Worm (Caenorhabditis elegans) whole organism, L4 larva: Measurements from ENCODE around the gene qns-1.
A peak's percentile ranks its signal among the peaks of the same experiment; 100 is the strongest.

Source experiments
- D1046.2 ChIP-seq: fragments of 200-800 bp; sonication (Bioruptor generic); IDR thresholded peaks from 2 replicates; pipeline ENCODE4 v1.3.6; 2022; ENCODE audit warnings: missing genetic modification characterization, missing compliant biosample characterization
- F26F4.8 ChIP-seq: fragments of 200-800 bp; sonication (Bioruptor generic); conservative IDR thresholded peaks from 2 replicates; pipeline ENCODE4 v1.3.6; 2022; ENCODE audit warnings: missing genetic modification characterization, missing compliant biosample characterization
- F37D6.2 ChIP-seq: sonication (generic microtip); optimal IDR thresholded peaks from 2 replicates; lab custom pipeline; 2016; ENCODE audit warnings: mild to moderate bottlenecking, missing genetic modification characterization, missing compliant biosample characterization
- T26A8.4 ChIP-seq: fragments of 200-800 bp; sonication (Bioruptor generic); IDR thresholded peaks from 2 replicates; pipeline ENCODE4 v1.3.6; 2022; ENCODE audit warnings: missing genetic modification characterization, missing compliant biosample characterization
- Y48G9A.11 ChIP-seq: fragments of 200-800 bp; sonication (Bioruptor generic); IDR thresholded peaks from 2 replicates; pipeline ENCODE4 v1.3.6; 2022; ENCODE audit warnings: missing genetic modification reagents, missing genetic modification characterization, missing compliant biosample characterization
- ZK337.2 ChIP-seq: fragments of 200-800 bp; sonication (Bioruptor generic); IDR thresholded peaks from 2 replicates; pipeline ENCODE4 v1.3.6; 2022; ENCODE audit warnings: missing genetic modification reagents, missing genetic modification characterization, missing compliant biosample characterization
- ZK546.5 ChIP-seq, 2 experiments: sonication (generic microtip); optimal IDR thresholded peaks; 2 replicates each; lab custom pipeline; 2017; ENCODE audit warnings: missing biosample characterization in 2 of 2, missing genetic modification characterization in 2 of 2
- ama-1 ChIP-seq: fragments of 150-350 bp; optimal IDR thresholded peaks from 2 replicates; lab custom pipeline; 2014; ENCODE audit warnings: inconsistent platforms, mixed read lengths
- attf-4 ChIP-seq: sonication (generic microtip); optimal IDR thresholded peaks from 3 replicates; lab custom pipeline; 2017; ENCODE audit warnings: missing biosample characterization, missing genetic modification characterization
- ceh-32 ChIP-seq: sonication (generic microtip); optimal IDR thresholded peaks from 2 replicates; lab custom pipeline; 2016; ENCODE audit warnings: mild to moderate bottlenecking, missing genetic modification characterization, missing compliant biosample characterization; ENCODE audit not compliant: poor library complexity
- ceh-44 ChIP-seq: fragments of 200-800 bp; sonication (Bioruptor generic); IDR thresholded peaks from 2 replicates; pipeline ENCODE4 v1.3.6; 2022; ENCODE audit warnings: missing genetic modification reagents, missing genetic modification characterization, missing compliant biosample characterization
- daf-12 ChIP-seq: fragments of 150-350 bp; optimal IDR thresholded peaks from 2 replicates; lab custom pipeline; 2014; ENCODE audit warnings: missing biosample characterization, missing genetic modification reagents, missing genetic modification characterization
- daf-19 ChIP-seq: fragments of 200-800 bp; sonication (Bioruptor generic); conservative IDR thresholded peaks from 2 replicates; pipeline ENCODE4 v1.3.6; 2022; ENCODE audit warnings: missing genetic modification characterization, missing compliant biosample characterization
- daf-8 ChIP-seq: fragments of 200-800 bp; sonication (Bioruptor generic); IDR thresholded peaks from 2 replicates; pipeline ENCODE4 v1.3.6; 2022; ENCODE audit warnings: missing genetic modification characterization, missing compliant biosample characterization
- dve-1 ChIP-seq: sonication (generic microtip); optimal IDR thresholded peaks from 2 replicates; lab custom pipeline; 2017; ENCODE audit warnings: antibody characterized with exemption, mild to moderate bottlenecking, missing genetic modification characterization, missing compliant biosample characterization; ENCODE audit not compliant: insufficient read depth
- egl-27 ChIP-seq: sonication (generic microtip); optimal IDR thresholded peaks from 3 replicates; lab custom pipeline; 2017; ENCODE audit warnings: missing biosample characterization, missing genetic modification reagents, missing genetic modification characterization
- fos-1 ChIP-seq: fragments of 150-350 bp; optimal IDR thresholded peaks from 2 replicates; lab custom pipeline; 2014; ENCODE audit warnings: missing biosample characterization, missing genetic modification characterization
- hlh-11 ChIP-seq: fragments of 200-800 bp; sonication (Bioruptor generic); optimal IDR thresholded peaks from 2 replicates; lab custom pipeline; 2018; ENCODE audit warnings: mild to moderate bottlenecking, missing genetic modification characterization, missing compliant biosample characterization
- lim-7 ChIP-seq: fragments of 200-800 bp; sonication (Bioruptor generic); IDR thresholded peaks from 2 replicates; pipeline ENCODE4 v1.3.6; 2022; ENCODE audit warnings: missing genetic modification characterization, missing compliant biosample characterization
- lin-13 ChIP-seq: fragments of 150-350 bp; optimal IDR thresholded peaks from 2 replicates; lab custom pipeline; 2014; ENCODE audit warnings: missing biosample characterization, missing genetic modification reagents, missing genetic modification characterization
- lsy-2 ChIP-seq, 2 experiments: fragments of 150-350 bp in 1 of 2; sonication (generic microtip) in 1 of 2; optimal IDR thresholded peaks; 2 replicates each; lab custom pipeline; 2014 to 2017; ENCODE audit warnings: missing biosample characterization in 2 of 2, missing genetic modification characterization in 2 of 2
- madf-5 ChIP-seq, 2 experiments: fragments of 200-800 bp; sonication (Bioruptor generic); IDR thresholded peaks; 2 replicates each; pipeline ENCODE4 v1.3.6; 2022; ENCODE audit warnings: missing compliant biosample characterization in 2 of 2, missing genetic modification characterization in 2 of 2
- madf-9 ChIP-seq: fragments of 200-800 bp; sonication (Bioruptor generic); conservative IDR thresholded peaks from 2 replicates; pipeline ENCODE4 v1.3.6; 2022; ENCODE audit warnings: missing genetic modification reagents, missing genetic modification characterization, missing compliant biosample characterization
- mes-2 ChIP-seq: sonication (generic microtip); optimal IDR thresholded peaks from 2 replicates; lab custom pipeline; 2016; ENCODE audit warnings: missing genotype, mild to moderate bottlenecking, missing genetic modification characterization, missing compliant biosample characterization; ENCODE audit not compliant: poor library complexity, severe bottlenecking
- mxl-3 ChIP-seq: fragments of 200-800 bp; sonication (Bioruptor generic); optimal IDR thresholded peaks from 2 replicates; lab custom pipeline; 2018; ENCODE audit warnings: mild to moderate bottlenecking, missing genetic modification characterization, missing compliant biosample characterization
- nhr-102 ChIP-seq: sonication (generic microtip); optimal IDR thresholded peaks from 2 replicates; lab custom pipeline; 2016; ENCODE audit warnings: mild to moderate bottlenecking, missing genetic modification characterization, moderate library complexity, missing compliant biosample characterization
- nhr-28 ChIP-seq: fragments of 150-350 bp; optimal IDR thresholded peaks from 2 replicates; lab custom pipeline; 2014; ENCODE audit warnings: missing biosample characterization, missing genetic modification characterization
- nhr-42 ChIP-seq: fragments of 200-800 bp; sonication (Bioruptor generic); IDR thresholded peaks from 2 replicates; pipeline ENCODE4 v1.3.6; 2022; ENCODE audit warnings: missing genetic modification characterization, missing compliant biosample characterization
- nhr-48 ChIP-seq: sonication (generic microtip); optimal IDR thresholded peaks from 2 replicates; lab custom pipeline; 2016; ENCODE audit warnings: mild to moderate bottlenecking, missing genetic modification characterization, missing compliant biosample characterization
- nhr-6 ChIP-seq: fragments of 150-350 bp; optimal IDR thresholded peaks from 2 replicates; lab custom pipeline; 2014; ENCODE audit warnings: missing biosample characterization, missing genetic modification characterization
- nhr-76 ChIP-seq: fragments of 150-350 bp; optimal IDR thresholded peaks from 2 replicates; lab custom pipeline; 2014; ENCODE audit warnings: missing biosample characterization, missing genetic modification characterization
- pqm-1 ChIP-seq: sonication (generic microtip); optimal IDR thresholded peaks from 2 replicates; lab custom pipeline; 2017; ENCODE audit warnings: missing biosample characterization, missing genetic modification characterization
- sdz-12 ChIP-seq: fragments of 200-800 bp; sonication (Bioruptor generic); optimal IDR thresholded peaks from 2 replicates; lab custom pipeline; 2018; ENCODE audit warnings: mild to moderate bottlenecking, missing genetic modification characterization, missing compliant biosample characterization
- set-16 ChIP-seq: fragments of 200-800 bp; sonication (Bioruptor generic); IDR thresholded peaks from 2 replicates; pipeline ENCODE4 v1.3.6; 2022; ENCODE audit warnings: missing genetic modification reagents, missing genetic modification characterization, missing compliant biosample characterization
- snpc-1.2 ChIP-seq: fragments of 200-800 bp; sonication (Bioruptor generic); IDR thresholded peaks from 2 replicates; pipeline ENCODE4 v1.3.6; 2022; ENCODE audit warnings: missing genetic modification reagents, missing genetic modification characterization, missing compliant biosample characterization
- spr-1 ChIP-seq: sonication (generic microtip); optimal IDR thresholded peaks from 2 replicates; lab custom pipeline; 2016; ENCODE audit warnings: mild to moderate bottlenecking, missing genetic modification characterization, missing compliant biosample characterization
- spr-3 ChIP-seq: fragments of 200-800 bp; sonication (Bioruptor generic); optimal IDR thresholded peaks from 2 replicates; lab custom pipeline; 2018; ENCODE audit warnings: mild to moderate bottlenecking, missing genetic modification characterization, missing compliant biosample characterization
- unc-39 ChIP-seq: sonication (generic microtip); optimal IDR thresholded peaks from 2 replicates; lab custom pipeline; 2017; ENCODE audit warnings: missing biosample characterization, missing genetic modification characterization
- zip-11 ChIP-seq: fragments of 200-800 bp; sonication (Bioruptor generic); IDR thresholded peaks from 2 replicates; pipeline ENCODE4 v1.3.6; 2022; ENCODE audit warnings: missing genetic modification characterization, missing compliant biosample characterization
- ztf-11 ChIP-seq: fragments of 150-350 bp; optimal IDR thresholded peaks from 2 replicates; lab custom pipeline; 2014; ENCODE audit warnings: missing biosample characterization, missing genetic modification characterization

qns-1 gene

ce11 chrIV:10219208-10219607 is at the start of gene qns-1:
Gene qns-1 (minus strand): TSS chrIV:10219308.
- no peak for TF ChIP-seq lsy-2 (tag; optimal IDR thresholded peaks at IDR 0.05; lab: Kevin White, UChicago)
- no peak for TF ChIP-seq nhr-6 (tag; lab: Kevin White, UChicago)

ce11 chrIV:10262882-10263281 is 43.8 kb upstream of the qns-1 start:
- 0 out of 2 replicates have a peak, but pooled peaks have one; percentile 17 for TF ChIP-seq ZK337.2
- TF ChIP-seq madf-5 (GFP tag; IDR thresholded peaks at IDR 0.05; lab: Robert Waterston, UW): peak in 1 of 2 experiments; percentile 85; a peak in 2 of 4 replicates
- TF ChIP-seq set-16 (GFP tag; lab: Robert Waterston, UW): peak; percentile 75
- 0 out of 2 replicates have a peak, but pooled peaks have one; percentile 30 for TF ChIP-seq D1046.2
- peak; percentile 66; the same call in 1 of the 2 replicates for TF ChIP-seq lim-7 (GFP tag; lab: Robert Waterston, UW)
- 0 out of 2 replicates have a peak, but pooled peaks have one; percentile 9 for TF ChIP-seq nhr-42 (GFP tag; lab: Robert Waterston, UW)
- TF ChIP-seq F26F4.8 (GFP tag; lab: Robert Waterston, UW): 0 out of 2 replicates have a peak, but pooled peaks have one; percentile 54
- peak; percentile 59; the same call in 1 of the 2 replicates for TF ChIP-seq snpc-1.2 (GFP tag; lab: Robert Waterston, UW)

ce11 chrIV:10261061-10261460 is 42.0 kb upstream of the qns-1 start:
- no peak for TF ChIP-seq egl-27
- no peak for TF ChIP-seq pqm-1 (tag; lab: Kevin White, UChicago)
- TF ChIP-seq ceh-44: no peak
- no peak for TF ChIP-seq nhr-102 (tag; lab: Kevin White, UChicago)
- no peak for TF ChIP-seq spr-1 (tag; lab: Kevin White, UChicago)
- no peak for TF ChIP-seq lin-13 (GFP tag; lab: Kevin White, UChicago)
- no peak for TF ChIP-seq T26A8.4 (GFP tag; lab: Robert Waterston, UW)
- TF ChIP-seq daf-12 (tag; lab: Kevin White, UChicago): no peak
- no peak for TF ChIP-seq sdz-12 (GFP tag; lab: Kevin White, UChicago)
- TF ChIP-seq attf-4 (tag; lab: Kevin White, UChicago): no peak
- TF ChIP-seq ZK546.5 (tag; optimal IDR thresholded peaks at IDR 0.05; lab: Kevin White, UChicago): no peak
- TF ChIP-seq F37D6.2 (tag; lab: Kevin White, UChicago): no peak
- peak; percentile 18 for TF ChIP-seq mxl-3 (GFP tag; lab: Kevin White, UChicago)
- peak; percentile 38 for TF ChIP-seq nhr-48
- no peak for TF ChIP-seq dve-1 (tag; lab: Kevin White, UChicago)
- TF ChIP-seq ama-1: no peak
- TF ChIP-seq daf-19 (GFP tag; lab: Robert Waterston, UW): no peak
- TF ChIP-seq ceh-32 (tag; lab: Kevin White, UChicago): no peak
- TF ChIP-seq zip-11 (GFP tag; lab: Robert Waterston, UW): no peak
- TF ChIP-seq unc-39 (tag; lab: Kevin White, UChicago): no peak
- TF ChIP-seq ZK337.2: no peak
- TF ChIP-seq mes-2: no peak
- TF ChIP-seq hlh-11: peak; percentile 29
- peak; percentile 22 for TF ChIP-seq nhr-28 (tag; lab: Kevin White, UChicago)
- no peak for TF ChIP-seq madf-9
- no peak for TF ChIP-seq fos-1 (tag; lab: Kevin White, UChicago)
- TF ChIP-seq daf-8: no peak
- no peak for TF ChIP-seq Y48G9A.11 (GFP tag; lab: Robert Waterston, UW)
- no peak for TF ChIP-seq nhr-76 (tag; lab: Kevin White, UChicago)
- no peak for TF ChIP-seq ztf-11 (tag; lab: Kevin White, UChicago)
- no peak for TF ChIP-seq spr-3
- TF ChIP-seq nhr-6 (tag; lab: Kevin White, UChicago): no peak
